Worm (Caenorhabditis elegans): Measurements from ENCODE around the gene Y57G11A.5.

Gene Y57G11A.5

DNA sequence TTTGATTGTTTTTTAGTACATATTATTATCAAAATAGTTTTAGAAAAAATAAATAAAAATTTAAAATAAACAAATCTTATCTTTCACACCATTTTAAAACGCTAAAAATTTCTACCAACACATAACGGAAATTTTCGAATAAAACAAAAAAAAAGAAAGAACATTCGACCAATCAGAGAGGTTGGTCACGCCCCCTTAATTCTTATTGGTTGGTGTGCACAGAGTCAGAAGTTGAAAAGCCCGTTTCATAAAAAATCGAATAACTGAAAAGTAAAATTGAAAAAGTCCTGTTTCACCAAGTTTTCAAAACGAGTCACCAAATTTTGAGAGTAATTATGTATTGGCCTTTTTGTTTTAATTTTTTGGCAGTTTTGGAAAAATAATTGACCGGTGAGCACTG lies 21.2 kb downstream of the Y57G11A.5 start:
- TF ChIP-seq lin-13 (tag; optimal IDR thresholded peaks at IDR 0.05), result no peak
- no peak for TF ChIP-seq blmp-1 (tag; optimal IDR thresholded peaks at IDR 0.05)
- no peak for TF ChIP-seq unc-62 (GFP tag; optimal IDR thresholded peaks at IDR 0.05)

DNA sequence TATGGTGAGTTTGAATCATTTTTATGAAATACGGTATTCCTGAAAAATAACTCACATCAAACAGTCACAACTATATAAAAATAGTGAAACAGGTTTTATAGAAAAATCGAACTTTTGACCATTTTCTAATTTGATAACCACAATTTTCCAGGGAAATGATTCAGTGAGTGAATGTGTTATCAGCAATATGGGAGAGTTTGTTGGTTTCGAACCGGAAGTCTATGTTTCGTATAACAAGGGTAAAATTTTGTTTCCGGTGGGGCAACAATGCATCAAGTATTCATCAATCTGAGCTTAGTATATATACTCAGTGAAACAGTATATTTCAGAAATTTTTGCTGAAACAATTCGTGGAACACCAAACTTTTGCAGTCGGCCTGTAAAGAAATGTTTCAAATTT lies 28.9 kb downstream of the Y57G11A.5 start:
- TF ChIP-seq ztf-11 (tag; optimal IDR thresholded peaks at IDR 0.05) (no peak), nhr-28 (tag; optimal IDR thresholded peaks at IDR 0.05) (no peak), ces-1 (GFP tag; optimal IDR thresholded peaks at IDR 0.05) (no peak), ceh-39 (tag; optimal IDR thresholded peaks at IDR 0.05) (no peak)

DNA sequence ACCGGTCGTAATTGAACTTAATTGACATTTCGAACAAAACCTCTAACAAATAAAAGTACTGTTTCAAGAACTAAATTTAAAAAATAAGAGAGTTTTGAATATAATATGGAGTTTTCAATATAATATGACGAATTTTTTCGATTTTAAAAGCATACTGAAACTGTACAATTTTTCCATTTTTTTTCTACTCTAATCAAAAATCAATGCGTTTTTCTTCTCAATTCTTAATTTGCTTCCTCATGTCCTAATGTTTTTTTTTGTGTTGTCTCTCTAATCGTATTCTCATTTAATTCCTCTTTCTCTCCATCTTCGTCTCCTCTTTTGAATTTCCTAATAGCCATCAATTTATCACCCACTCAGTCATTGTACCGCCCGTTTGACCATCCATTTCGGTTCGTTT lies 30.3 kb downstream of the Y57G11A.5 start, which contains the start of gene Y57G11A.4:
Y57G11A.4 (plus strand) TSS at position 301 of the 400 bp plus-strand sequence.
- TF ChIP-seq hlh-1 (tag; optimal IDR thresholded peaks at IDR 0.05), result no peak
- no peak for TF ChIP-seq ztf-11 (tag; optimal IDR thresholded peaks at IDR 0.05)

DNA sequence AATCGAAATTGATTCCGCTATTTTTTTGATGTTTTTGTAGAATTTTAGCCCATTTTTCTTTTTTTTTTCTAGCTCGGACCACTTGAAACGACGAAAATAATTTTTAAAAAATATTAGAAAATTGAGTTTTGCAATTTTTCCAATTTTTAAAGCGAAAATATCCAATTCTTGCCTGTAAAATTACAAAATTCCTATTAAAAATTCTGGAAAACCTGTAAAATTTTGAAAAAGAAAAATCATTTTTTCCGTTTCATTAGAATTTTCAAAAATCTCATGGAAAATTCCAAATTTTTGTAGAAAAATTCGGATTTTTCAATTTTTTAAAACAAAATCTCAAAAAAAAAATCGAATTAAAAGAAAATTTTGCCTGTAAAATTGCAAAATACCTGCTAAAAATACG lies 43.3 kb downstream of the Y57G11A.5 start:
- TF ChIP-seq nhr-76 (tag; optimal IDR thresholded peaks at IDR 0.05) (no peak), ztf-11 (tag; optimal IDR thresholded peaks at IDR 0.05) (no peak), zip-8 (tag; optimal IDR thresholded peaks at IDR 0.05) (no peak), nhr-2 (tag; optimal IDR thresholded peaks at IDR 0.05) (no peak), elt-3 (tag; optimal IDR thresholded peaks at IDR 0.05) (no peak), sptf-1 (tag; optimal IDR thresholded peaks at IDR 0.05) (no peak), unc-39 (tag; optimal IDR thresholded peaks at IDR 0.05) (no peak), flh-1 (GFP tag; optimal IDR thresholded peaks at IDR 0.05) (no peak), lin-13 (tag; optimal IDR thresholded peaks at IDR 0.05) (no peak), M03D4.4 (tag; optimal IDR thresholded peaks at IDR 0.05) (no peak), ceh-43 (GFP tag; optimal IDR thresholded peaks at IDR 0.05) (no peak), ham-2 (GFP tag; optimal IDR thresholded peaks at IDR 0.05) (no peak), drap-1 (GFP tag; optimal IDR thresholded peaks at IDR 0.05) (no peak), lsy-2 (tag; optimal IDR thresholded peaks at IDR 0.05) (no peak), hlh-1 (tag; optimal IDR thresholded peaks at IDR 0.05) (no peak), unc-120 (tag; optimal IDR thresholded peaks at IDR 0.05; ENCODE audit: poor library complexity, severe bottlenecking) (no peak), snpc-4 (tag; optimal IDR thresholded peaks at IDR 0.05) (no peak)

DNA sequence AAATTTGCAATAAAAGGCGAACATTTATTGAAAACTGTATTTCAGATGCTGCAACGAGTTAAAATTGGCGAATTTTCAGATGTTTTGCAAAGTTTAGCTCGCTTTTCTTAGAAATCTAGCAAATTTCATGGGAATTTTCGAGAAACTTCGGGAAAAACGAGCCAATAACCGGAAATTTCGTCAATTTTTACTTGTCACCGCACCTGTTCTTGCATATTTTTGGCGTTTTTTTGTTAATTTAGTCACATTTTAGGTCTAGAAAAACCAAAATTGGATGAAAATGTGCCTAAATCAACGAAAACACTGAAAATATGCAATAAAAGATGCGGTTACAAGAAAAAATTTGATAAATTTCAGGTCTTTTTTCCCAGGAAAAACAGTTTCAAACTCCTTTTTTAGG lies 45.5 kb downstream of the Y57G11A.5 start:
- no peak for TF ChIP-seq unc-120 (tag; optimal IDR thresholded peaks at IDR 0.05; ENCODE audit: poor library complexity, severe bottlenecking)
- no peak for TF ChIP-seq ceh-39 (tag; optimal IDR thresholded peaks at IDR 0.05)
- no peak for TF ChIP-seq ztf-11 (tag; optimal IDR thresholded peaks at IDR 0.05)
- TF ChIP-seq pha-4 (tag; optimal IDR thresholded peaks at IDR 0.05), result no peak
- TF ChIP-seq nhr-2 (tag; optimal IDR thresholded peaks at IDR 0.05), result no peak
- no peak for TF ChIP-seq ceh-43 (GFP tag; optimal IDR thresholded peaks at IDR 0.05)

DNA sequence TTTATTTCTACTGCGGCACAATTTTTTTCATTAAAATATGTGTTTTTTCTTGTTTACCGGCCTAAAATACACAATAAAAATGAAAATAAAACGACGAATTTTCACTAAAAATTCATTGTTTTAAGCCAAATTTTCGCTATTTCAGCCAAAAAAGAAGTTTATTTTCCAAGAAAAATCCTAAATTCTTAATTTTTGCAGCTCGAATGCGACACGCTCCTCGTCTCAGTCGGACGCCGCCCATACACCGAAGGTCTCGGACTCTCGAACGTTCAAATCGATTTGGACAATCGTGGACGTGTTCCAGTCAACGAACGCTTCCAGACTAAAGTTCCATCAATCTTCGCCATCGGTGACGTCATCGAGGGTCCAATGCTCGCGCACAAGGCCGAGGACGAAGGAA lies 46.3 kb downstream of the Y57G11A.5 start:
- TF ChIP-seq blmp-1 (tag; optimal IDR thresholded peaks at IDR 0.05), result no peak
- TF ChIP-seq mep-1 (tag; optimal IDR thresholded peaks at IDR 0.05), result no peak
- no peak for TF ChIP-seq hlh-1 (tag; optimal IDR thresholded peaks at IDR 0.05)
- TF ChIP-seq tbx-8 (GFP tag; optimal IDR thresholded peaks at IDR 0.05), result no peak
- no peak for TF ChIP-seq lin-32 (GFP tag; optimal IDR thresholded peaks at IDR 0.05)
- no peak for TF ChIP-seq M03D4.4 (tag; optimal IDR thresholded peaks at IDR 0.05)
- TF ChIP-seq pha-4 (tag; optimal IDR thresholded peaks at IDR 0.05), result no peak

DNA sequence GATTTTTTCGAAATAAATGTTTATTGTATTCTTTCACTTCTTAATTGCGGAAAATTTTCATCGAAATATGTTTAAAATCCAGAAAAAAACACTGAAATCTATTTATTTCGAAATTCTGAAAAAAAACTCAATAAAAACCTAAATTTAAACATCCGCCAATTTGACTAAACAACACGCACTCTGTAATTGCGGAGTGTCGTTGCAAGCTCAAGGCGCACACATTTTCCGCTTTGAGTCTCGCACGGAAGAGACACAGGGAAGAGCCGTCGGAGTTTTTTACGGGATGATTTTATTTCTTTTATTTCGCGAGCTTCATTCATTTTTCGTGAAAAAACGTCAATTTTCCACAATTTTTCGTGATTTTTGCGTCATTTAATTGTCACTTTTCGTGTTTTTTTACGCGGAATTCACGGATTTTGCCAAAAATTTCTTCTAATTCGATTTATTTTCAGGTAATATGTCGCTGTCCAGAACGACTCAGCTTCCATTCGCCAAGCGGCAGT lies 48.2 kb downstream of the Y57G11A.5 start, which contains the start of gene dld-1:
dld-1 (plus strand) TSS at position 453 of the 503 bp plus-strand sequence.
- TF ChIP-seq pha-4 (tag; optimal IDR thresholded peaks at IDR 0.05) (peak; percentile 96), ces-1 (GFP tag; optimal IDR thresholded peaks at IDR 0.05) (peak; percentile 98), lin-13 (tag; optimal IDR thresholded peaks at IDR 0.05) (peak; percentile 91), ham-2 (GFP tag; optimal IDR thresholded peaks at IDR 0.05) (no peak), mab-5 (tag; optimal IDR thresholded peaks at IDR 0.05) (peak; percentile 88), M03D4.4 (tag; optimal IDR thresholded peaks at IDR 0.05) (peak; percentile 16), elt-3 (tag; optimal IDR thresholded peaks at IDR 0.05) (peak; percentile 11), hlh-1 (tag; optimal IDR thresholded peaks at IDR 0.05) (peak; percentile 78), mep-1 (tag; optimal IDR thresholded peaks at IDR 0.05) (peak; percentile 97), ceh-39 (tag; optimal IDR thresholded peaks at IDR 0.05) (peak; percentile 84), zip-8 (tag; optimal IDR thresholded peaks at IDR 0.05) (no peak), unc-62 (GFP tag; optimal IDR thresholded peaks at IDR 0.05) (peak; percentile 51), nhr-2 (tag; optimal IDR thresholded peaks at IDR 0.05) (peak; percentile 4), unc-120 (tag; optimal IDR thresholded peaks at IDR 0.05; ENCODE audit: poor library complexity, severe bottlenecking) (peak; percentile 43), sptf-1 (tag; optimal IDR thresholded peaks at IDR 0.05) (peak; percentile 63), sem-2 (GFP tag; optimal IDR thresholded peaks at IDR 0.05) (no peak), nhr-237 (tag; optimal IDR thresholded peaks at IDR 0.05) (peak; percentile 98), ceh-43 (GFP tag; optimal IDR thresholded peaks at IDR 0.05) (no peak), lsy-2 (tag; optimal IDR thresholded peaks at IDR 0.05) (peak; percentile 92), blmp-1 (tag; optimal IDR thresholded peaks at IDR 0.05) (peak; percentile 20)
